Fruit fly (Drosophila melanogaster): ENCODE measurements around the gene Cht11.
A peak's percentile ranks its signal among the peaks of the same experiment; 100 is the strongest.

Gene Cht11

DNA sequence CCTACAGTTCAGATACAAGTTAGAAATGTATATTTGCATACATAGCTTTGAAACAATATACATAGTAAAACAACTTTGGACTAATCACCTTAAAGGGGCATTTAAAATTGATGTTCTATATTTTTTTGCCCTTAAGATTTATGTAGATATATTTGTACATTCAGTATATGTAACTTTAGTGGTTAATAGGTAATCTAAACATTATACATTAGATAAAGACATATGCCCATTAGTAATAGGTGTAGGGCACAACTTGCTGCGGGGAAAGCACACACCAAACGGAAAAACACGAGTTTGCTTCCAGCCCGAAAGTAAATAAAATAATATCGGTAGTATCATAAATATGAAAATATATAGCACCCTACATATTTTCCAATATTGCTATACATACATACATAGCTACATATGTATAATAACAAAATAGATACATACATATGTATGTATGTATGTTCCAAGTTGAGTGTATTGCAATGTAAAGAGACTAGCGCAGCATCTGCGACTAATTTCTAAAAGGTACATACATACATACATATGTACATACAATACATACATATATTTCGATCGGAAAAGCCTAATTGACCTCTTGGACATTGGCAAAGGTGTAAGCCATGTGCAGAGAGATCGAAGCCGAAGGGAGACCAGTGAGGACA lies 14.1 kb upstream of the Cht11 start, which contains the start of gene CG43736 (continued):
- TF ChIP-seq CG4707 (GFP tag; optimal IDR thresholded peaks at IDR 0.05) (peak; percentile 88), CG13123 (GFP tag; optimal IDR thresholded peaks at IDR 0.05) (peak; percentile 83), CG31224 (GFP tag; IDR thresholded peaks at IDR 0.05) (peak; percentile 80), CG4404 (GFP tag; IDR thresholded peaks at IDR 0.05) (peak; percentile 72; the same call in 1 of the 2 replicates), fd96Cb (tag; optimal IDR thresholded peaks at IDR 0.05) (peak; percentile 98), CG9932 (GFP tag; IDR thresholded peaks at IDR 0.05) (peak; percentile 83), CG11247 (GFP tag; IDR thresholded peaks at IDR 0.05) (peak; percentile 77), CG8478 (optimal IDR thresholded peaks at IDR 0.05) (no peak), CG9817 (tag; optimal IDR thresholded peaks at IDR 0.05) (peak; percentile 96), CG4854 (GFP tag; optimal IDR thresholded peaks at IDR 0.05) (peak; percentile 82), Xbp1 (GFP tag; optimal IDR thresholded peaks at IDR 0.05) (peak; percentile 95), jigr1 (GFP tag; IDR thresholded peaks at IDR 0.05) (peak; percentile 75; the same call in 1 of the 3 replicates), CG1647 (GFP tag; optimal IDR thresholded peaks at IDR 0.05) (peak; percentile 85), chif (GFP tag; optimal IDR thresholded peaks at IDR 0.05) (peak; percentile 93 to 94), Vsx1 (GFP tag; optimal IDR thresholded peaks at IDR 0.05) (peak; percentile 91), az2 (GFP tag; optimal IDR thresholded peaks at IDR 0.05) (peak; percentile 94), aop (GFP tag; IDR thresholded peaks at IDR 0.05) (no peak), CG11560 (tag; IDR thresholded peaks at IDR 0.05) (peak; percentile 74), crol (GFP tag; IDR thresholded peaks at IDR 0.05) (no peak), Jarid2 (GFP tag; optimal IDR thresholded peaks at IDR 0.05) (peak; percentile 83), CG6765 (GFP tag; optimal IDR thresholded peaks at IDR 0.05) (peak; percentile 94), Sox100B (GFP tag; optimal IDR thresholded peaks at IDR 0.05) (peak; percentile 98), oc (tag; optimal IDR thresholded peaks at IDR 0.05) (peak; percentile 94), PHDP (tag; optimal IDR thresholded peaks at IDR 0.05) (peak; percentile 97), Neu2 (GFP tag; optimal IDR thresholded peaks at IDR 0.05; ENCODE audit: borderline replicate concordance) (peak; percentile 63), Optix (GFP tag; IDR thresholded peaks at IDR 0.05) (no peak; the same call in 2 of the 3 replicates), CG12744 (GFP tag; optimal IDR thresholded peaks at IDR 0.05) (peak; percentile 90), Hr3 (GFP tag; optimal IDR thresholded peaks at IDR 0.05) (peak; percentile 94), dmrt99B (tag; optimal IDR thresholded peaks at IDR 0.05) (peak; percentile 98), bowl (GFP tag; IDR thresholded peaks at IDR 0.05) (no peak), zfh2 (GFP tag; optimal IDR thresholded peaks at IDR 0.05) (peak; percentile 81), Oli (tag; optimal IDR thresholded peaks at IDR 0.05) (peak; percentile 97), CG6854 (GFP tag; optimal IDR thresholded peaks at IDR 0.05) (peak; percentile 94), otp (GFP tag; IDR thresholded peaks at IDR 0.05) (peak; percentile 82), CG8359 (GFP tag; optimal IDR thresholded peaks at IDR 0.05; ENCODE audit: borderline replicate concordance) (peak; percentile 87), Blimp-1 (GFP tag; optimal IDR thresholded peaks at IDR 0.05) (peak; percentile 96), tx (GFP tag; optimal IDR thresholded peaks at IDR 0.05) (peak; percentile 89), D (optimal IDR thresholded peaks at IDR 0.05) (no peak), D (GFP tag; optimal IDR thresholded peaks at IDR 0.05) (peak; percentile 96), vnd (GFP tag; IDR thresholded peaks at IDR 0.05; ENCODE audit: partially characterized antibody) (no peak), CG18599 (GFP tag; optimal IDR thresholded peaks at IDR 0.05) (peak; percentile 98), CG32532 (GFP tag; IDR thresholded peaks at IDR 0.05) (peak; percentile 87), Deaf1 (tag; optimal IDR thresholded peaks at IDR 0.05) (no peak), unc-4 (GFP tag; IDR thresholded peaks at IDR 0.05; ENCODE audit: partially characterized antibody) (no peak), ranshi (GFP tag; IDR thresholded peaks at IDR 0.05) (peak; percentile 78; the same call in 1 of the 2 replicates), odd (GFP tag; optimal IDR thresholded peaks at IDR 0.05) (peak; percentile 93), grn (GFP tag; optimal IDR thresholded peaks at IDR 0.05) (peak; percentile 28), Med (GFP tag) (peak; percentile 98), ssp (GFP tag; IDR thresholded peaks at IDR 0.05) (peak; percentile 69), fd3F (GFP tag; optimal IDR thresholded peaks at IDR 0.05) (peak; percentile 95)
